Fruit fly (Drosophila melanogaster) whole organism, embryonic: Measurements from ENCODE around the gene Bruce.

ENCODE experiments used
- Ada2b ChIP-seq: fragments of 200-800 bp; sonication (Bioruptor generic); IDR thresholded peaks from 2 replicates; pipeline ENCODE4 v1.3.6; 2022; ENCODE audit warnings: missing biosample characterization, missing genetic modification characterization
- B-H1 ChIP-seq: fragments of 200-800 bp; sonication (Bioruptor generic); IDR thresholded peaks from 3 replicates; pipeline ENCODE4 v1.3.6; 2022; ENCODE audit warnings: missing biosample characterization, missing genetic modification characterization
- B-H2 ChIP-seq: fragments of 200-800 bp; sonication (Bioruptor generic); optimal IDR thresholded peaks from 2 replicates; lab custom pipeline; 2018; ENCODE audit warnings: missing biosample characterization, mild to moderate bottlenecking, missing genetic modification characterization
- BEAF-32 ChIP-seq: fragments of 200-800 bp; sonication (Bioruptor generic); optimal IDR thresholded peaks from 3 replicates; lab custom pipeline; 2017; ENCODE audit warnings: missing biosample characterization, missing genetic modification characterization, mild to moderate bottlenecking, moderate library complexity, missing genetic modification reagents
- CG10209 ChIP-seq: fragments of 200-800 bp; sonication (Bioruptor generic); optimal IDR thresholded peaks from 3 replicates; lab custom pipeline; 2017; ENCODE audit warnings: missing biosample characterization, mild to moderate bottlenecking, missing genetic modification characterization, missing genetic modification reagents
- CG10462 ChIP-seq: fragments of 200-800 bp; sonication (Bioruptor generic); optimal IDR thresholded peaks from 2 replicates; lab custom pipeline; 2016; ENCODE audit warnings: missing biosample characterization, missing genetic modification characterization
- CG11085 ChIP-seq: fragments of 200-800 bp; sonication (Bioruptor generic); IDR thresholded peaks from 2 replicates; pipeline ENCODE4 v1.3.6; 2022; ENCODE audit warnings: missing biosample characterization, missing genetic modification characterization
- CG12071 ChIP-seq: fragments of 200-800 bp; sonication (Bioruptor generic); optimal IDR thresholded peaks from 3 replicates; lab custom pipeline; 2018; ENCODE audit warnings: missing biosample characterization, mild to moderate bottlenecking, missing genetic modification characterization
- CG12236 ChIP-seq: fragments of 200-800 bp; sonication (Bioruptor generic); optimal IDR thresholded peaks from 2 replicates; lab custom pipeline; 2016; ENCODE audit warnings: missing biosample characterization, missing genetic modification characterization
- CG15269 ChIP-seq: fragments of 200-800 bp; sonication (Bioruptor generic); optimal IDR thresholded peaks from 2 replicates; lab custom pipeline; 2018; ENCODE audit warnings: missing biosample characterization, mild to moderate bottlenecking, missing genetic modification characterization, moderate library complexity
- CG1647 ChIP-seq: fragments of 200-800 bp; sonication (Bioruptor generic); optimal IDR thresholded peaks from 3 replicates; lab custom pipeline; 2016; ENCODE audit warnings: missing biosample characterization, missing genetic modification characterization
- CG17359 ChIP-seq: fragments of 200-800 bp; sonication (Bioruptor generic); optimal IDR thresholded peaks from 3 replicates; lab custom pipeline; 2018; ENCODE audit warnings: missing biosample characterization, mild to moderate bottlenecking, missing genetic modification characterization, moderate library complexity
- CG18476 ChIP-seq: fragments of 200-800 bp; sonication (Bioruptor generic); optimal IDR thresholded peaks from 2 replicates; lab custom pipeline; 2016; ENCODE audit warnings: missing biosample characterization, mild to moderate bottlenecking, missing genetic modification characterization
- CG18619 ChIP-seq: fragments of 200-800 bp; sonication (Bioruptor generic); optimal IDR thresholded peaks from 3 replicates; lab custom pipeline; 2017; ENCODE audit warnings: missing biosample characterization, mild to moderate bottlenecking, missing genetic modification characterization
- CG32532 ChIP-seq: fragments of 200-800 bp; sonication (Bioruptor generic); IDR thresholded peaks from 2 replicates; pipeline ENCODE4 v1.3.6; 2022; ENCODE audit warnings: missing biosample characterization, missing genetic modification characterization
- CG7786 ChIP-seq: fragments of 200-800 bp; sonication (Bioruptor generic); optimal IDR thresholded peaks from 2 replicates; lab custom pipeline; 2016; ENCODE audit warnings: missing biosample characterization, missing genetic modification characterization
- CG7839 ChIP-seq: fragments of 200-800 bp; sonication (Bioruptor generic); optimal IDR thresholded peaks from 3 replicates; lab custom pipeline; 2018; ENCODE audit warnings: missing biosample characterization, mild to moderate bottlenecking, missing genetic modification characterization, moderate library complexity
- CG7987 ChIP-seq: fragments of 200-800 bp; sonication (Bioruptor generic); optimal IDR thresholded peaks from 2 replicates; lab custom pipeline; 2018; ENCODE audit warnings: missing biosample characterization, mild to moderate bottlenecking, missing genetic modification characterization, moderate library complexity
- CG9437 ChIP-seq: fragments of 200-800 bp; sonication (Bioruptor generic); optimal IDR thresholded peaks from 2 replicates; lab custom pipeline; 2018; ENCODE audit warnings: missing biosample characterization, mild to moderate bottlenecking, missing genetic modification characterization
- CG9817 ChIP-seq: fragments of 200-800 bp; sonication (Bioruptor generic); optimal IDR thresholded peaks from 2 replicates; lab custom pipeline; 2018; ENCODE audit warnings: missing biosample characterization, mild to moderate bottlenecking, missing genetic modification characterization, moderate library complexity
- CoRest ChIP-seq: fragments of 200-800 bp; sonication (Bioruptor generic); optimal IDR thresholded peaks from 3 replicates; lab custom pipeline; 2018; ENCODE audit warnings: missing biosample characterization, mild to moderate bottlenecking, missing genetic modification characterization, moderate library complexity
- Dbx ChIP-seq: fragments of 200-800 bp; sonication (Bioruptor generic); IDR thresholded peaks from 3 replicates; pipeline ENCODE4 v1.3.6; 2022; ENCODE audit warnings: missing biosample characterization, missing genetic modification characterization
- Drgx ChIP-seq: fragments of 200-800 bp; sonication (Bioruptor generic); IDR thresholded peaks from 2 replicates; pipeline ENCODE4 v1.3.6; 2022; ENCODE audit warnings: missing biosample characterization, missing genetic modification characterization
- E2f1 ChIP-seq: fragments of 200-800 bp; sonication (Bioruptor generic); IDR thresholded peaks from 2 replicates; pipeline ENCODE4 v1.3.6; 2022; ENCODE audit warnings: missing biosample characterization, missing genetic modification characterization
- Gsc ChIP-seq: fragments of 200-800 bp; sonication (Bioruptor generic); IDR thresholded peaks from 2 replicates; pipeline ENCODE4 v1.3.6; 2022; ENCODE audit warnings: missing biosample characterization, missing genetic modification characterization
- HHEX ChIP-seq: fragments of 200-800 bp; sonication (Bioruptor generic); optimal IDR thresholded peaks from 3 replicates; lab custom pipeline; 2017; ENCODE audit warnings: missing biosample characterization, mild to moderate bottlenecking, missing genetic modification characterization, missing genetic modification reagents
- HLHmδ ChIP-seq: fragments of 200-800 bp; sonication (Bioruptor generic); optimal IDR thresholded peaks from 2 replicates; lab custom pipeline; 2018; ENCODE audit warnings: missing biosample characterization, mild to moderate bottlenecking, missing genetic modification characterization, moderate library complexity
- Hmr ChIP-seq: fragments of 200-800 bp; sonication (Bioruptor generic); optimal IDR thresholded peaks from 3 replicates; lab custom pipeline; 2017; ENCODE audit warnings: mild to moderate bottlenecking, missing biosample characterization, missing genetic modification reagents, missing genetic modification characterization
- Hmx ChIP-seq: fragments of 200-800 bp; sonication (Bioruptor generic); optimal IDR thresholded peaks from 2 replicates; lab custom pipeline; 2016; ENCODE audit warnings: missing biosample characterization, missing genetic modification characterization
- Neu2 ChIP-seq: fragments of 200-800 bp; sonication (Bioruptor generic); optimal IDR thresholded peaks from 3 replicates; lab custom pipeline; 2016; ENCODE audit warnings: missing biosample characterization, missing genetic modification characterization, borderline replicate concordance
- Ssrp ChIP-seq: fragments of 200-800 bp; sonication (Bioruptor generic); optimal IDR thresholded peaks from 2 replicates; lab custom pipeline; 2018; ENCODE audit warnings: missing biosample characterization, mild to moderate bottlenecking, missing genetic modification characterization, moderate library complexity
- Xbp1 ChIP-seq: fragments of 200-800 bp; sonication (Bioruptor generic); optimal IDR thresholded peaks from 3 replicates; lab custom pipeline; 2016; ENCODE audit warnings: missing biosample characterization, mild to moderate bottlenecking, missing genetic modification characterization
- bab2 ChIP-seq: fragments of 200-800 bp; sonication (Bioruptor generic); optimal IDR thresholded peaks from 2 replicates; lab custom pipeline; 2016; ENCODE audit warnings: missing biosample characterization, missing genetic modification characterization
- bsh ChIP-seq, 2 experiments: fragments of 200-800 bp; sonication (Bioruptor generic); optimal IDR thresholded peaks; 2 replicates each; lab custom pipeline; 2017 to 2018; ENCODE audit warnings: mild to moderate bottlenecking in 2 of 2, missing biosample characterization in 2 of 2, missing genetic modification characterization in 2 of 2, moderate library complexity in 1 of 2
- dm ChIP-seq: fragments of 200-800 bp; sonication (Bioruptor generic); optimal IDR thresholded peaks from 3 replicates; lab custom pipeline; 2016; ENCODE audit warnings: missing biosample characterization, missing genetic modification characterization
- eve ChIP-seq, 2 experiments: fragments of >200 bp; optimal IDR thresholded peaks; 2 replicates each; lab custom pipeline; 2017; ENCODE audit warnings: missing biosample characterization in 2 of 2, missing genetic modification characterization in 2 of 2
- fu2 ChIP-seq: fragments of 200-800 bp; sonication (Bioruptor generic); optimal IDR thresholded peaks from 2 replicates; lab custom pipeline; 2016; ENCODE audit warnings: missing biosample characterization, missing genetic modification characterization
- gem ChIP-seq: fragments of 200-800 bp; sonication (Bioruptor generic); optimal IDR thresholded peaks from 2 replicates; lab custom pipeline; 2019; ENCODE audit warnings: missing biosample characterization, mild to moderate bottlenecking, missing genetic modification characterization, moderate library complexity
- grau ChIP-seq: fragments of 200-800 bp; optimal IDR thresholded peaks from 3 replicates; lab custom pipeline; 2019; ENCODE audit warnings: missing biosample characterization, mild to moderate bottlenecking, missing genetic modification characterization, moderate library complexity
- gt ChIP-seq: fragments of 200-800 bp; sonication (Bioruptor generic); IDR thresholded peaks from 2 replicates; pipeline ENCODE4 v1.3.6; 2022; ENCODE audit warnings: missing biosample characterization, missing genetic modification characterization
- ham ChIP-seq: fragments of 200-800 bp; sonication (Bioruptor generic); IDR thresholded peaks from 2 replicates; pipeline ENCODE4 v1.3.6; 2022; ENCODE audit warnings: missing biosample characterization, missing genetic modification characterization
- ken ChIP-seq: fragments of 200-800 bp; sonication (Bioruptor generic); IDR thresholded peaks from 3 replicates; pipeline ENCODE4 v1.3.6; 2022; ENCODE audit warnings: missing biosample characterization, missing genetic modification characterization
- nmo ChIP-seq: fragments of 200-800 bp; sonication (Bioruptor generic); optimal IDR thresholded peaks from 2 replicates; lab custom pipeline; 2018; ENCODE audit warnings: missing biosample characterization, mild to moderate bottlenecking, missing genetic modification characterization, moderate library complexity
- sd ChIP-seq: fragments of 200-800 bp; sonication (Bioruptor generic); optimal IDR thresholded peaks from 3 replicates; lab custom pipeline; 2018; ENCODE audit warnings: missing biosample characterization, mild to moderate bottlenecking, missing genetic modification characterization, moderate library complexity
- sens ChIP-seq: fragments of 200-800 bp; sonication (Bioruptor generic); peaks from one replicate; lab custom pipeline; 2016; ENCODE audit warnings: missing biosample characterization, missing genetic modification characterization
- sqz ChIP-seq: fragments of 200-800 bp; sonication (Bioruptor generic); optimal IDR thresholded peaks from 3 replicates; lab custom pipeline; 2018; ENCODE audit warnings: missing biosample characterization, mild to moderate bottlenecking, missing genetic modification characterization
- tap ChIP-seq: fragments of 200-800 bp; optimal IDR thresholded peaks from 3 replicates; lab custom pipeline; 2019; ENCODE audit warnings: missing biosample characterization, mild to moderate bottlenecking, missing genetic modification characterization, moderate library complexity
- tgo ChIP-seq: fragments of 200-800 bp; sonication (Bioruptor generic); IDR thresholded peaks from 3 replicates; pipeline ENCODE4 v1.3.6; 2022; ENCODE audit warnings: missing biosample characterization, missing genetic modification characterization
- trh ChIP-seq: fragments of 200-800 bp; sonication (Bioruptor generic); optimal IDR thresholded peaks from 2 replicates; lab custom pipeline; 2016; ENCODE audit warnings: missing biosample characterization, missing genetic modification characterization
- vfl ChIP-seq: fragments of 200-800 bp; sonication (Bioruptor generic); optimal IDR thresholded peaks from 2 replicates; lab custom pipeline; 2016; ENCODE audit warnings: missing biosample characterization, missing genetic modification characterization

Bruce gene

DNA sequence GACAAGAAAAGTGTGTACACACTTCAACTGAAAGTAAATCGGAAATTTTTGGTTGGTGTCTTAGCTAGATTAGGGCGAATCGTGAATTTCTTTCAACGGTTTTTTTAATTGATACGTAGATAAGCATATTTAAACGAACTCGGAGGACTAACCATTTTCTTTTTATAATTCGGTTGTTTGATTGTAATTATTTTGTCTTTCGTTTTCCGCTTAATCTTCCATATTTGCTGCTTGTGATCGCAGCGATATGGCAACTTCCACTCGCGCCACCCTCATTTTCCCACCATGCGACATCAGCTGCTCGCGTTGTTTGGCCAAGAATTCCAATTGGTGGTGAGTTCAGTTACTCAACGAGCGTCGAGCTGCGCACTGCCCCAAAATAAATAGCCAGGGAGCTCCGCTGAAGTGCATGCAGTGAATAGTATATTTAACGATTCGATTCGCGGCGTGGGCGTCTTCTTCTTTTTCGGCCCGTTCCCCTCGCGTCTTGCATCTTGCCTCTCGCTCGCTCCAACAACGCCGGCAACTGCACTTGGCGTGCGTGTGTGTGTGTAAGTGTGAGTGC, 67.1 kb downstream of the Bruce start, which contains the start of gene Nuak (continued):
- TF ChIP-seq CG7786, result peak; percentile 94
- peak; percentile 14 for TF ChIP-seq sqz (GFP tag; lab: Kevin White, UChicago)
- peak; percentile 91 for TF ChIP-seq B-H2 (GFP tag; lab: Kevin White, UChicago)
- TF ChIP-seq sd (tag; lab: Kevin White, UChicago), result peak; percentile 99
- TF ChIP-seq trh (GFP tag; lab: Kevin White, UChicago), result peak; percentile 94
- no peak for TF ChIP-seq ken (GFP tag; lab: Robert Waterston, UW)
- peak; percentile 98 for TF ChIP-seq nmo (GFP tag; lab: Kevin White, UChicago)
- TF ChIP-seq BEAF-32, result peak; percentile 71
- no peak for TF ChIP-seq tgo (GFP tag; lab: Robert Waterston, UW)
- peak; percentile 79 for TF ChIP-seq CG12236 (GFP tag; lab: Kevin White, UChicago)
- peak; percentile 93 for TF ChIP-seq CG9817 (tag; lab: Kevin White, UChicago)
- peak; percentile 83 for TF ChIP-seq HHEX (GFP tag; lab: Kevin White, UChicago)
- peak; percentile 96 for TF ChIP-seq CG7839 (tag; lab: Kevin White, UChicago)
- TF ChIP-seq CG11085 (GFP tag; lab: Robert Waterston, UW), result no peak
- peak; percentile 89 for TF ChIP-seq vfl (GFP tag; lab: Kevin White, UChicago)
- peak; percentile 94 for TF ChIP-seq Hmx (GFP tag; lab: Kevin White, UChicago)
- no peak for TF ChIP-seq gt (GFP tag; lab: Robert Waterston, UW)
- peak; percentile 51 for TF ChIP-seq Neu2
- TF ChIP-seq CG12071 (GFP tag; lab: Kevin White, UChicago), result peak; percentile 70
- peak; percentile 80 for TF ChIP-seq CG18619 (GFP tag; lab: Kevin White, UChicago)
- no peak for TF ChIP-seq Ada2b (GFP tag; lab: Robert Waterston, UW)
- peak; percentile 85 for TF ChIP-seq CG15269 (tag; lab: Kevin White, UChicago)
- TF ChIP-seq tap, result no peak
- TF ChIP-seq sens, result peak; percentile 98
- peak; percentile 91 for TF ChIP-seq Hmr (GFP tag; lab: Kevin White, UChicago)
- peak; percentile 74 for TF ChIP-seq CG17359 (tag; lab: Kevin White, UChicago)
- no peak for TF ChIP-seq Drgx (GFP tag; lab: Robert Waterston, UW)
- TF ChIP-seq ham, result no peak
- TF ChIP-seq CG7987 (GFP tag; lab: Kevin White, UChicago), result peak; percentile 79
- peak; percentile 90 for TF ChIP-seq CoRest (tag; lab: Kevin White, UChicago)
- no peak for TF ChIP-seq eve (GFP tag; optimal IDR thresholded peaks at IDR 0.05; lab: Kevin White, UChicago)
- peak; percentile 99 for TF ChIP-seq bab2
- no peak for TF ChIP-seq E2f1 (GFP tag; lab: Robert Waterston, UW)
- TF ChIP-seq HLHmδ (GFP tag; lab: Kevin White, UChicago), result peak; percentile 92
- TF ChIP-seq Xbp1 (GFP tag; lab: Kevin White, UChicago), result peak; percentile 95
- peak; percentile 84 for TF ChIP-seq CG10209 (GFP tag; lab: Kevin White, UChicago)
- peak; percentile 53 for TF ChIP-seq CG9437 (GFP tag; lab: Kevin White, UChicago)
- TF ChIP-seq Dbx (GFP tag; lab: Robert Waterston, UW), result no peak
- peak; percentile 87 for TF ChIP-seq grau (tag; lab: Kevin White, UChicago)
- TF ChIP-seq B-H1 (GFP tag; lab: Robert Waterston, UW), result no peak
- TF ChIP-seq Ssrp, result peak; percentile 67
- peak; percentile 96 for TF ChIP-seq fu2 (GFP tag; lab: Kevin White, UChicago)
- peak; percentile 91 for TF ChIP-seq gem
- TF ChIP-seq CG10462 (GFP tag; lab: Kevin White, UChicago), result peak; percentile 70
- TF ChIP-seq CG1647 (GFP tag; lab: Kevin White, UChicago), result peak; percentile 91
- TF ChIP-seq CG18476 (GFP tag; lab: Kevin White, UChicago), result peak; percentile 78
- no peak for TF ChIP-seq CG32532 (GFP tag; lab: Robert Waterston, UW)
- TF ChIP-seq dm (GFP tag; lab: Kevin White, UChicago), result peak; percentile 85
- peak in 1 of 2 experiments; percentile 78 for TF ChIP-seq bsh (GFP tag; optimal IDR thresholded peaks at IDR 0.05; lab: Kevin White, UChicago)
- no peak for TF ChIP-seq Gsc (GFP tag; lab: Robert Waterston, UW)
